Worm (Caenorhabditis elegans): Measurements from ENCODE around the gene tac-1.

The tac-1 gene

ce11 chrII:14728119-14728518 is 25.6 kb downstream of the tac-1 start:
- TF ChIP-seq elt-1 (tag; optimal IDR thresholded peaks at IDR 0.05; ENCODE audit: borderline replicate concordance, insufficient read depth) (no peak), tbx-8 (GFP tag; optimal IDR thresholded peaks at IDR 0.05) (no peak), mls-2 (tag; optimal IDR thresholded peaks at IDR 0.05) (no peak), pha-4 (tag; optimal IDR thresholded peaks at IDR 0.05) (no peak), nhr-2 (tag; optimal IDR thresholded peaks at IDR 0.05) (no peak), lin-13 (tag; optimal IDR thresholded peaks at IDR 0.05) (no peak), flh-1 (GFP tag; optimal IDR thresholded peaks at IDR 0.05) (no peak)

- no peak for TF ChIP-seq lin-13 (tag; optimal IDR thresholded peaks at IDR 0.05)
- no peak for TF ChIP-seq tbx-8 (GFP tag; optimal IDR thresholded peaks at IDR 0.05)
- no peak for TF ChIP-seq mep-1 (tag; optimal IDR thresholded peaks at IDR 0.05)
- no peak for TF ChIP-seq unc-120 (tag; optimal IDR thresholded peaks at IDR 0.05; ENCODE audit: poor library complexity, severe bottlenecking)
- TF ChIP-seq pha-4 (tag; optimal IDR thresholded peaks at IDR 0.05), result no peak
- TF ChIP-seq mls-2 (tag; optimal IDR thresholded peaks at IDR 0.05), result no peak
- TF ChIP-seq ces-1 (GFP tag; optimal IDR thresholded peaks at IDR 0.05), result no peak
- no peak for TF ChIP-seq nhr-2 (tag; optimal IDR thresholded peaks at IDR 0.05)
- no peak for TF ChIP-seq zip-8 (tag; optimal IDR thresholded peaks at IDR 0.05)
- TF ChIP-seq sptf-1 (tag; optimal IDR thresholded peaks at IDR 0.05), result no peak
- no peak for TF ChIP-seq elt-1 (tag; optimal IDR thresholded peaks at IDR 0.05; ENCODE audit: borderline replicate concordance, insufficient read depth)
- no peak for TF ChIP-seq nhr-28 (tag; optimal IDR thresholded peaks at IDR 0.05)
- no peak for TF ChIP-seq elt-3 (tag; optimal IDR thresholded peaks at IDR 0.05)
- no peak for TF ChIP-seq flh-1 (GFP tag; optimal IDR thresholded peaks at IDR 0.05)
Observed at ce11 chrII:14706479-14706878, 47.2 kb downstream of the tac-1 start.

- no peak for TF ChIP-seq nhr-28 (tag; optimal IDR thresholded peaks at IDR 0.05)
- no peak for TF ChIP-seq nhr-237 (tag; optimal IDR thresholded peaks at IDR 0.05)
- TF ChIP-seq cnd-1 (tag; optimal IDR thresholded peaks at IDR 0.05), result no peak
- no peak for TF ChIP-seq nhr-12 (tag; optimal IDR thresholded peaks at IDR 0.05)
- no peak for TF ChIP-seq lin-13 (tag; optimal IDR thresholded peaks at IDR 0.05)
- no peak for TF ChIP-seq ceh-83 (GFP tag; optimal IDR thresholded peaks at IDR 0.05)
- TF ChIP-seq unc-62 (GFP tag; optimal IDR thresholded peaks at IDR 0.05), result peak; percentile 68
- TF ChIP-seq nhr-2 (tag; optimal IDR thresholded peaks at IDR 0.05), result peak; percentile 93
- no peak for TF ChIP-seq ham-2 (GFP tag; optimal IDR thresholded peaks at IDR 0.05)
- TF ChIP-seq bed-3 (GFP tag; optimal IDR thresholded peaks at IDR 0.05), result no peak
- TF ChIP-seq pha-4 (tag; optimal IDR thresholded peaks at IDR 0.05), result no peak
- no peak for TF ChIP-seq lin-32 (GFP tag; optimal IDR thresholded peaks at IDR 0.05)
- TF ChIP-seq ceh-43 (GFP tag; optimal IDR thresholded peaks at IDR 0.05), result no peak
- peak; percentile 63 for TF ChIP-seq elt-1 (tag; optimal IDR thresholded peaks at IDR 0.05; ENCODE audit: borderline replicate concordance, insufficient read depth)
- TF ChIP-seq nhr-76 (tag; optimal IDR thresholded peaks at IDR 0.05), result no peak
- no peak for TF ChIP-seq unc-39 (tag; optimal IDR thresholded peaks at IDR 0.05)
Observed at ce11 chrII:14705956-14706355, 47.7 kb downstream of the tac-1 start.

- no peak for TF ChIP-seq mls-2 (tag; optimal IDR thresholded peaks at IDR 0.05)
- TF ChIP-seq drap-1 (GFP tag; optimal IDR thresholded peaks at IDR 0.05), result no peak
- TF ChIP-seq mep-1 (tag; optimal IDR thresholded peaks at IDR 0.05), result no peak
- no peak for TF ChIP-seq cnd-1 (tag; optimal IDR thresholded peaks at IDR 0.05)
- no peak for TF ChIP-seq elt-3 (tag; optimal IDR thresholded peaks at IDR 0.05)
- no peak for TF ChIP-seq bed-3 (GFP tag; optimal IDR thresholded peaks at IDR 0.05)
- TF ChIP-seq snpc-4 (tag; optimal IDR thresholded peaks at IDR 0.05), result no peak
- TF ChIP-seq blmp-1 (tag; optimal IDR thresholded peaks at IDR 0.05), result no peak
- TF ChIP-seq ceh-83 (GFP tag; optimal IDR thresholded peaks at IDR 0.05), result no peak
Observed at ce11 chrII:14705215-14705614, 48.5 kb downstream of the tac-1 start, which contains the start of gene C09F9.2. Gene C09F9.2 (plus strand): TSS chrII:14705515.

ce11 chrII:14704204-14704603 is 49.5 kb downstream of the tac-1 start:
- TF ChIP-seq M03D4.4 (tag; optimal IDR thresholded peaks at IDR 0.05) (no peak), elt-1 (tag; optimal IDR thresholded peaks at IDR 0.05; ENCODE audit: borderline replicate concordance, insufficient read depth) (peak; percentile 24)

All from whole organism, mixed stage, embryonic.